Worm (Caenorhabditis elegans) whole organism, mixed stage, embryonic: ENCODE results near the gene C05E4.12.

Experiments used
- nhr-28 ChIP-seq: fragments of 150-350 bp; optimal IDR thresholded peaks from 2 replicates; lab custom pipeline; 2014; ENCODE audit warnings: missing biosample characterization, missing genetic modification characterization
- ztf-11 ChIP-seq: fragments of 150-350 bp; optimal IDR thresholded peaks from 2 replicates; lab custom pipeline; 2014; ENCODE audit warnings: missing biosample characterization, missing genetic modification characterization

- no peak for TF ChIP-seq nhr-28 (tag; lab: Kevin White, UChicago)
- TF ChIP-seq ztf-11, result no peak
Observed at ce11 chrV:772210-772609, 10.4 kb upstream of the C05E4.12 start.
